Worm (Caenorhabditis elegans) whole organism, early embryonic: ENCODE measurements around the gene lea-1.

Experiments
- B0310.2 ChIP-seq: sonication (generic microtip); optimal IDR thresholded peaks from 2 replicates; lab custom pipeline; 2016; ENCODE audit warnings: mild to moderate bottlenecking, missing genetic modification characterization, missing compliant biosample characterization
- aly-1 ChIP-seq: sonication (generic microtip); optimal IDR thresholded peaks from 2 replicates; lab custom pipeline; 2016; ENCODE audit warnings: missing genetic modification characterization, missing compliant biosample characterization
- ama-1 ChIP-seq: fragments of 150-350 bp; optimal IDR thresholded peaks from 2 replicates; lab custom pipeline; 2014
- flt-1 ChIP-seq: fragments of 200-800 bp; sonication (Bioruptor generic); IDR thresholded peaks from 2 replicates; pipeline ENCODE4 v1.3.6; 2022; ENCODE audit warnings: missing genetic modification characterization, missing compliant biosample characterization
- hmbx-1 ChIP-seq: sonication (generic microtip); optimal IDR thresholded peaks from 2 replicates; lab custom pipeline; 2016; ENCODE audit warnings: mild to moderate bottlenecking, missing genetic modification characterization, missing compliant biosample characterization
- hnd-1 ChIP-seq: sonication (generic microtip); optimal IDR thresholded peaks from 2 replicates; lab custom pipeline; 2016; ENCODE audit warnings: missing genetic modification characterization, missing compliant biosample characterization
- pes-1 ChIP-seq: fragments of 200-800 bp; sonication (Bioruptor generic); IDR thresholded peaks from 2 replicates; pipeline ENCODE4 v1.3.6; 2022; ENCODE audit warnings: missing genetic modification reagents, missing genetic modification characterization, missing compliant biosample characterization
- scrt-1 ChIP-seq: fragments of 200-800 bp; sonication (Bioruptor generic); IDR thresholded peaks from 2 replicates; pipeline ENCODE4 v1.3.6; 2022; ENCODE audit warnings: missing genetic modification characterization, missing compliant biosample characterization
- sea-1 ChIP-seq: fragments of 200-800 bp; sonication (Bioruptor generic); conservative IDR thresholded peaks from 2 replicates; pipeline ENCODE4 v1.3.6; 2022; ENCODE audit warnings: missing genetic modification characterization, missing compliant biosample characterization
- tbx-11 ChIP-seq: fragments of 200-800 bp; sonication (Bioruptor generic); IDR thresholded peaks from 2 replicates; pipeline ENCODE4 v1.3.6; 2022; ENCODE audit warnings: missing genetic modification characterization, missing compliant biosample characterization
- tbx-37 ChIP-seq: fragments of 200-800 bp; sonication (Bioruptor generic); conservative IDR thresholded peaks from 2 replicates; pipeline ENCODE4 v1.3.6; 2022; ENCODE audit warnings: missing genetic modification reagents, missing genetic modification characterization, missing compliant biosample characterization
- tra-4 ChIP-seq: sonication (generic microtip); optimal IDR thresholded peaks from 2 replicates; lab custom pipeline; 2017; ENCODE audit warnings: missing genetic modification characterization, missing compliant biosample characterization

DNA sequence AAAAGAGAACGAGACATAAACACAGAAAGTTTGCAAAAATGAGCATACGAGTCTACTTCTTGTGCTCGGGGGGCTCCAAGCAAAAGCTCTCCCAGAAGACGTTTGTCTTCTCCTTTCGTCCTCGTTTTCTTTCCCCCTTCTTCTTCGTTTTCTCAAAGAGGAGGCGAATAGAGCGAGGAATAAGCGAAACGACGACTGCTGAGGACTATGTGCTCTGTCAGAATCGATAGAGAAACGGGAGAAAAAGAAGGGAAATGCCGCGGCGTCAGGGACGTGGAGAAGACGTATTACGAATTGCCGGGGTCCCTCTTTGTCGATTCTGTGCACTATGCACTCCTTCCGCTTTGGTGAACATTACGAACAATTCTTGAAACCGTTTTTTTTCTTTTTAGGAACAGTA is 33.3 kb upstream of the lea-1 start:
- no peak for TF ChIP-seq ama-1
- TF ChIP-seq B0310.2 (tag; lab: Kevin White, UChicago) = no peak
- TF ChIP-seq sea-1 = no peak
- TF ChIP-seq tbx-11 (GFP tag; lab: Robert Waterston, UW) = no peak
- no peak for TF ChIP-seq flt-1 (GFP tag; lab: Robert Waterston, UW)
- TF ChIP-seq tra-4 (tag; lab: Kevin White, UChicago) = no peak
- TF ChIP-seq aly-1 (tag; lab: Kevin White, UChicago) = no peak
- no peak for TF ChIP-seq scrt-1 (GFP tag; lab: Robert Waterston, UW)
- TF ChIP-seq hnd-1 (tag; lab: Kevin White, UChicago) = no peak
- TF ChIP-seq pes-1 = no peak
- no peak for TF ChIP-seq hmbx-1 (tag; lab: Kevin White, UChicago)
- no peak for TF ChIP-seq tbx-37 (GFP tag; lab: Robert Waterston, UW)
